Worm (Caenorhabditis elegans): ENCODE data around the gene ssp-34.

Gene ssp-34

ce11 chrIV:10688972-10689567, 49.3 kb downstream of the ssp-34 start, which contains the start of gene R102.3:
Gene R102.3, plus strand, starts transcription at chrIV:10689517.
- no peak for TF ChIP-seq W03F9.2 (tag; optimal IDR thresholded peaks at IDR 0.05)
- no peak for TF ChIP-seq him-1 (tag; optimal IDR thresholded peaks at IDR 0.05)
- no peak for TF ChIP-seq dao-5 (tag; optimal IDR thresholded peaks at IDR 0.05)
